Worm (Caenorhabditis elegans): ENCODE data around the gene F19B6.1.

DNA sequence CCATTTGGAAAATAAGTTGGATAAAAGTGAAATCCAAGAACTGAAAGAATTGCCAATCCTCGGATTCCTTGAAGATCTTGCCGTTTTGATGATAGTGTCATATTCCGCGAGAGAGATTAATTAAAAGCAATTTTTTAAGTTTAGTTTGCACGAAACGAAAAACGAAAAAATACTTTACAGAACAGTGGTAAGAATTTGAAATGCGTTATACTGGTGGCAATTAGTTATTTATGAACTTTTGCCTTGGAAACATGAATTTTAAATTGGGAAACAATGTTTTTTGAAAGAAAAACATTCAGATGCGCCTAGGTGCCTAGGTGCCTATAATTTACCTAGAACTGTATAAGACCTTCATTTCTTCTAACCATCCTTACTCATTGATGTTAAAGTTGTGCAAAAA is 28.2 kb downstream of the F19B6.1 start, which contains the start of gene oac-57:
- TF ChIP-seq unc-62 (GFP tag; optimal IDR thresholded peaks at IDR 0.05 in 1 of 2) (no peak), unc-62 (tag; optimal IDR thresholded peaks at IDR 0.05) (no peak), nhr-48 (tag; optimal IDR thresholded peaks at IDR 0.05) (no peak)

All from whole organism, L4 larva.